Fruit fly (Drosophila melanogaster) whole organism, prepupa: ENCODE measurements around the gene CG2111.
"Not testable (repeated sequence)": the region's sequence is repeated elsewhere in the genome, so short reads cannot be mapped to it uniquely, and the experiment has no call there.

ENCODE experiments used
- Blimp-1 ChIP-seq: fragments of 200-800 bp; sonication (Bioruptor generic); optimal IDR thresholded peaks from 3 replicates; lab custom pipeline; 2017; ENCODE audit warnings: missing biosample characterization, missing genetic modification characterization, mild to moderate bottlenecking, moderate library complexity, missing genetic modification reagents
- CG10631 ChIP-seq: fragments of 200-800 bp; sonication (Bioruptor generic); optimal IDR thresholded peaks from 2 replicates; lab custom pipeline; 2016; ENCODE audit warnings: missing biosample characterization, missing genetic modification characterization
- CG11294 ChIP-seq: fragments of 200-800 bp; sonication (Bioruptor generic); IDR thresholded peaks from 2 replicates; pipeline ENCODE4 v1.3.6; 2022; ENCODE audit warnings: missing biosample characterization, missing genetic modification characterization
- CG11762 ChIP-seq: fragments of 200-800 bp; sonication (Bioruptor generic); optimal IDR thresholded peaks from 3 replicates; lab custom pipeline; 2016; ENCODE audit warnings: missing biosample characterization, missing genetic modification characterization; ENCODE audit not compliant: insufficient read depth
- CG16779 ChIP-seq: fragments of 200-800 bp; sonication (Bioruptor generic); optimal IDR thresholded peaks from 3 replicates; lab custom pipeline; 2017; ENCODE audit warnings: missing biosample characterization, mild to moderate bottlenecking, missing genetic modification characterization
- CG3032 ChIP-seq: fragments of 200-800 bp; optimal IDR thresholded peaks from 2 replicates; lab custom pipeline; 2019; ENCODE audit warnings: missing biosample characterization, mild to moderate bottlenecking, missing genetic modification characterization, moderate library complexity
- CG32006 ChIP-seq: fragments of 200-800 bp; sonication (Bioruptor generic); optimal IDR thresholded peaks from 3 replicates; lab custom pipeline; 2017; ENCODE audit warnings: missing biosample characterization, mild to moderate bottlenecking, missing genetic modification characterization
- CG34406 ChIP-seq: fragments of 200-800 bp; sonication (Bioruptor generic); optimal IDR thresholded peaks from 3 replicates; lab custom pipeline; 2016; ENCODE audit warnings: missing biosample characterization, missing genetic modification characterization
- CG3919 ChIP-seq: fragments of 200-800 bp; sonication (Bioruptor generic); optimal IDR thresholded peaks from 3 replicates; lab custom pipeline; 2016; ENCODE audit warnings: missing biosample characterization, missing genetic modification characterization
- CG6163 ChIP-seq: fragments of 200-800 bp; sonication (Bioruptor generic); IDR thresholded peaks from 3 replicates; pipeline ENCODE4 v1.3.6; 2022; ENCODE audit warnings: missing biosample characterization, missing genetic modification characterization
- CG6854 ChIP-seq: fragments of 200-800 bp; sonication (Bioruptor generic); optimal IDR thresholded peaks from 2 replicates; lab custom pipeline; 2017; ENCODE audit warnings: missing biosample characterization, mild to moderate bottlenecking, missing genetic modification characterization
- CG8119 ChIP-seq: fragments of 200-800 bp; sonication (Bioruptor generic); IDR thresholded peaks from 3 replicates; pipeline ENCODE4 v1.3.6; 2022; ENCODE audit warnings: missing biosample characterization, missing genetic modification characterization
- CG8632 ChIP-seq: fragments of 200-800 bp; sonication (Bioruptor generic); optimal IDR thresholded peaks from 3 replicates; lab custom pipeline; 2016; ENCODE audit warnings: missing biosample characterization, missing genetic modification characterization
- Eip78C ChIP-seq: fragments of 200-800 bp; sonication (Bioruptor generic); peaks from one replicate; lab custom pipeline; 2016; ENCODE audit warnings: missing biosample characterization, missing genetic modification characterization
- Ets96B ChIP-seq: fragments of 200-800 bp; optimal IDR thresholded peaks from 2 replicates; lab custom pipeline; 2019; ENCODE audit warnings: missing biosample characterization, mild to moderate bottlenecking, missing genetic modification characterization, moderate library complexity
- Hr39 ChIP-seq: fragments of 200-800 bp; sonication (Bioruptor generic); optimal IDR thresholded peaks from 2 replicates; lab custom pipeline; 2016; ENCODE audit warnings: missing biosample characterization, missing genetic modification characterization
- Lpt ChIP-seq: fragments of 200-800 bp; sonication (Bioruptor generic); optimal IDR thresholded peaks from 3 replicates; lab custom pipeline; 2016; ENCODE audit warnings: missing biosample characterization, missing genetic modification characterization
- Sox15 ChIP-seq: fragments of 200-800 bp; sonication (Bioruptor generic); optimal IDR thresholded peaks from 3 replicates; lab custom pipeline; 2016; ENCODE audit warnings: missing biosample characterization, missing genetic modification characterization
- acj6 ChIP-seq: fragments of 200-800 bp; sonication (Bioruptor generic); optimal IDR thresholded peaks from 3 replicates; lab custom pipeline; 2016; ENCODE audit warnings: missing biosample characterization, missing genetic modification characterization
- fkh ChIP-seq: fragments of 200-800 bp; sonication (Bioruptor generic); optimal IDR thresholded peaks from 3 replicates; lab custom pipeline; 2017; ENCODE audit warnings: missing biosample characterization, mild to moderate bottlenecking, missing genetic modification characterization, moderate library complexity
- svp ChIP-seq: fragments of 200-800 bp; sonication (Bioruptor generic); peaks from one replicate; lab custom pipeline; 2016; ENCODE audit warnings: missing biosample characterization, missing genetic modification characterization
- vri ChIP-seq: fragments of 200-800 bp; sonication (Bioruptor generic); optimal IDR thresholded peaks from 3 replicates; lab custom pipeline; 2016; ENCODE audit warnings: missing biosample characterization, mild to moderate bottlenecking, missing genetic modification characterization

The CG2111 gene

DNA sequence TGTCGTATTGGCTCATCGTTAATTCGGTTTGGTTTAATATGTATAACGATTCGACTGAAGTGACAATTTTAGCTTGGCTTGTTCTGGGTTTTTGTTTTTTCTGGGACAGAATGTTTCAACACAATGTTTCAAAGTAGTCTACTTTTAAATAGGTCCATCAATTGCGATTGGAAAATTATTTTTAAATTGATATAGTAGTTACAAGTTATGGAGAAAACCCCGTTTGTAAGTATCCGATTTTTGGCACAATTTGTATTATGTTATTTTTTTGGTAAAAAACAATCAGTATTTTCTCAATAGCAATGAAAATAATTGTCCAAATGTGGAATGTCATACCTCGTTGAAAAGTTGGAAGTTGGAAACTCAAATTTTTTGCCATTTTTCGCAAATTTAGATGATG is 4.3 kb downstream of the CG2111 start, which contains the start of gene Rab9E:
Gene Rab9E (minus strand): TSS at position 101 of the 400 bp plus-strand sequence.
- not testable (repeated sequence) for TF ChIP-seq CG3032 (tag; lab: Kevin White, UChicago); CG11294; acj6 (GFP tag; lab: Kevin White, UChicago)
- TF ChIP-seq, all 60 proteins: peak for 0; not testable (repeated sequence) for 60

DNA sequence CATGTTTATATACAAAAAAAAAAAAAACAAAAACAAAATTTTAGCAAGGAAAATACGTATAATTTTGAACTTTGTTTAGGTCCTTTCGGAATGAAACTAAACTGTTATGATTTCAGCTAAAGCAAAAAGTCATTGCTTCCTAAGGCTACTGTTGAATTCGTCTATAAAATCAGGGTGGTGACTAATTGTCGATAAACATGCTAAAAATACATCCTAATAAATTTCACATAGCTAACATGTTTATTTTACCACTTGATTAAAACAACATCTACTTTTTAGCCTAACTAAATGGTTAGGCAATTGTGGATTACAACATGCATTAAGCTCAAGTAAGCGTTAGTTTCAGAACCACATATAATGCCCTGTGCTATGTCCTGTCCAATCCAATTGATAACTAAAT is 15.9 kb downstream of the CG2111 start, which contains the start of gene CG12637:
Gene CG12637 (minus strand): TSS at position 101 of the 400 bp plus-strand sequence.
- TF ChIP-seq Sox15 (no peak), vri (GFP tag; lab: Kevin White, UChicago) (no peak)

DNA sequence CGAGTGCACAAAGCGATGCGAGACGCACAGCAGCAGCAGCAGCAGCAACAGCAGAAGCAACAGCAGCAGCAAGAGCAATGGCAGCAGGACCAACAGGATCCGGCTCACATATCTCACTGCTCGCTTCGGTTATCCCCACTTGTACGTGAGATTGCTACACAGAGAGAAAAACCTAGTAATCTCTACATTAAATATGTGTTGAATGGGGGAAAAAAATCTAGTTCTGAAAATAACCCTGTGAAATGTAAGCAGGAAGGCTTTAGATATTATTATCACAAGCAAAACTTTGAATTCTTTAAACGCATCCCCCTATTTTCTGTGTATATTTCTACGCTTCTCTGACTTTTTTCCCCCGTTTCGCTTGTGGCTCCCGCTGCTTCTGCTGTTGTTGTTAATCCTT is 40.3 kb downstream of the CG2111 start:
- TF ChIP-seq CG10631 (GFP tag; lab: Kevin White, UChicago) (peak; percentile 9), Blimp-1 (GFP tag; lab: Kevin White, UChicago) (no peak), CG8119 (GFP tag; lab: Robert Waterston, UW) (no peak), CG32006 (GFP tag; lab: Kevin White, UChicago) (peak; percentile 8), CG3919 (GFP tag; lab: Kevin White, UChicago) (peak; percentile 13), CG11762 (no peak), Hr39 (GFP tag; lab: Kevin White, UChicago) (no peak), svp (GFP tag; lab: Kevin White, UChicago) (peak; percentile 34), Lpt (GFP tag; lab: Kevin White, UChicago) (no peak), Ets96B (no peak), fkh (GFP tag; lab: Kevin White, UChicago) (no peak), Eip78C (peak; percentile 34), CG6163 (GFP tag; lab: Robert Waterston, UW) (peak; percentile 29; the same call in 1 of the 3 replicates), CG6854 (GFP tag; lab: Kevin White, UChicago) (no peak), CG8632 (GFP tag; lab: Kevin White, UChicago) (no peak), CG16779 (tag; lab: Kevin White, UChicago) (no peak), CG34406 (GFP tag; lab: Kevin White, UChicago) (no peak)
